Fruit fly (Drosophila melanogaster): ENCODE results near the gene CG32756.

Gene CG32756

DNA sequence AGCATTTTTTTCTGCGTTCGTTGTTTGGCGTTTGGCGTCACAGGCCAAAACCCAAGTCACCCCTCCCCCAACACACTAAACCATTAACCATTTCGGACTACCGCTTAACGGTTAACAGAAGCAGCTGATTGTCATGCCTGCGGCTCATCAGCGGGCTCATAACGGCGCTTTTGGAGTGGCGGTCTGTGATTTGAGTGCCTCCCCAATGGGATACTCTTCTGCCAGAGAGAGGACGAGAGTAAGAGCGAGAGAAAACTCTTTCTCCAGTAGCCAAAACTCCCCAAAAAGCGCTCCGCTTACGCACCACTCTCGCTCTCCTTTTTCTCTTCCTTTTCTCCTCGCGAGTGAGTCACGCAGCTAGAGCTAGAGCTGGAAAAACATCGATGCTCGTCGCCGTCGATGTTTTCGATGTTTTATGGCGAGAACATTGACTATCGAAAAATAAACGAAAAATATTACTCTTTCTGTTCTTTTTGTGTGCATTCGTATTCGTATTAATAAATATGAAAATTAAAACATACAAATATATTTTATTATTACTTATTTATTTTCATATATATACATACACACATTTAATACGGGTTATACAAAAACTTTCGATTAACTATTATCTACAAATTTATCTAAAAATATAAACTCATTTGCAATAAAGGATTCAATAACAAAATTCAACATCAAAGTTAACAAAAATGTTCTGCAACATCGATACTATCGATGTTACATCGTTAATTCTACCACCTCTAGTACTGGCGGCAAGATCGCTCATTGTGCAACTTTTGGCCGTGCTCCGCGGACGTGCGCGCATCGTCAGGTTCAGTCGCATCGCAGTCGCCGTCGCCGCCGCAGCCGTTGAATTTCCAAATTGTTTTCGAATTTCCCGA lies 20.3 kb downstream of the CG32756 start, which contains the start of gene Grip (continued):
- TF ChIP-seq Sox100B (GFP tag; optimal IDR thresholded peaks at IDR 0.05) (peak; percentile 48), tgo (GFP tag; IDR thresholded peaks at IDR 0.05) (no peak), CoRest (tag; optimal IDR thresholded peaks at IDR 0.05) (peak; percentile 62), cas (GFP tag; IDR thresholded peaks at IDR 0.05) (no peak), CG12071 (GFP tag; optimal IDR thresholded peaks at IDR 0.05) (no peak), Scr (GFP tag; IDR thresholded peaks at IDR 0.05; ENCODE audit: partially characterized antibody) (peak; percentile 72), cg (GFP tag; optimal IDR thresholded peaks at IDR 0.05) (no peak), mld (GFP tag; IDR thresholded peaks at IDR 0.05; ENCODE audit: partially characterized antibody) (peak; percentile 62; the same call in 2 of the 3 replicates), CG3995 (GFP tag; optimal IDR thresholded peaks at IDR 0.05) (no peak), so (GFP tag; IDR thresholded peaks at IDR 0.05) (no peak), CG1233 (GFP tag; optimal IDR thresholded peaks at IDR 0.05) (peak; percentile 8), CG14667 (GFP tag; IDR thresholded peaks at IDR 0.05) (no peak), fd3F (GFP tag; optimal IDR thresholded peaks at IDR 0.05) (no peak), D19A (tag; optimal IDR thresholded peaks at IDR 0.05) (peak; percentile 41), CG9609 (GFP tag; optimal IDR thresholded peaks at IDR 0.05) (no peak), vnd (GFP tag; IDR thresholded peaks at IDR 0.05; ENCODE audit: partially characterized antibody) (peak; percentile 51; the same call in 1 of the 3 replicates), CG17912 (GFP tag; optimal IDR thresholded peaks at IDR 0.05) (no peak), ab (GFP tag; optimal IDR thresholded peaks at IDR 0.05) (no peak), da (GFP tag; optimal IDR thresholded peaks at IDR 0.05) (no peak), CG3163 (GFP tag; optimal IDR thresholded peaks at IDR 0.05) (peak; percentile 72), CG9876 (GFP tag; optimal IDR thresholded peaks at IDR 0.05) (no peak), ems (GFP tag; optimal IDR thresholded peaks at IDR 0.05) (no peak), Fer1 (GFP tag; optimal IDR thresholded peaks at IDR 0.05) (no peak), z (GFP tag; IDR thresholded peaks at IDR 0.05) (peak; percentile 83), Ets65A (GFP tag) (peak; percentile 52), Xrp1 (GFP tag; IDR thresholded peaks at IDR 0.05) (peak; percentile 30; the same call in 1 of the 2 replicates), Rx (GFP tag; IDR thresholded peaks at IDR 0.05) (no peak), tap (tag; optimal IDR thresholded peaks at IDR 0.05) (no peak), CG12104 (GFP tag; optimal IDR thresholded peaks at IDR 0.05) (no peak), gsb-n (tag; optimal IDR thresholded peaks at IDR 0.05) (peak; percentile 18), vfl (GFP tag; optimal IDR thresholded peaks at IDR 0.05) (no peak), Chrac-16 (GFP tag; optimal IDR thresholded peaks at IDR 0.05) (peak; percentile 18), CG11696 (GFP tag; IDR thresholded peaks at IDR 0.05) (no peak), CG31365 (tag; optimal IDR thresholded peaks at IDR 0.05) (no peak), CG11560 (tag; IDR thresholded peaks at IDR 0.05) (no peak), bsh (GFP tag; optimal IDR thresholded peaks at IDR 0.05) (peak in 1 of 2 experiments; percentile 38), CG15601 (tag; optimal IDR thresholded peaks at IDR 0.05) (peak; percentile 4), CG8924 (tag; optimal IDR thresholded peaks at IDR 0.05) (peak; percentile 51), hbn (GFP tag; IDR thresholded peaks at IDR 0.05; ENCODE audit: partially characterized antibody) (peak; percentile 61), corto (GFP tag; optimal IDR thresholded peaks at IDR 0.05) (no peak), CG11456 (GFP tag; IDR thresholded peaks at IDR 0.05) (no peak), CG17359 (tag; optimal IDR thresholded peaks at IDR 0.05) (peak; percentile 16), Lhr (GFP tag; optimal IDR thresholded peaks at IDR 0.05) (no peak), gem (tag; optimal IDR thresholded peaks at IDR 0.05) (peak; percentile 62), dysf (GFP tag; IDR thresholded peaks at IDR 0.05) (no peak; the same call in 2 of the 3 replicates), CG6765 (GFP tag; optimal IDR thresholded peaks at IDR 0.05) (no peak), CG4328 (GFP tag; optimal IDR thresholded peaks at IDR 0.05) (no peak), Eip74EF (GFP tag; optimal IDR thresholded peaks at IDR 0.05) (peak in 1 of 2 experiments; percentile 2), CG17829 (tag; optimal IDR thresholded peaks at IDR 0.05) (peak; percentile 50)
